Worm (Caenorhabditis elegans): Measurements from ENCODE around the gene cdc-25.2.

DNA sequence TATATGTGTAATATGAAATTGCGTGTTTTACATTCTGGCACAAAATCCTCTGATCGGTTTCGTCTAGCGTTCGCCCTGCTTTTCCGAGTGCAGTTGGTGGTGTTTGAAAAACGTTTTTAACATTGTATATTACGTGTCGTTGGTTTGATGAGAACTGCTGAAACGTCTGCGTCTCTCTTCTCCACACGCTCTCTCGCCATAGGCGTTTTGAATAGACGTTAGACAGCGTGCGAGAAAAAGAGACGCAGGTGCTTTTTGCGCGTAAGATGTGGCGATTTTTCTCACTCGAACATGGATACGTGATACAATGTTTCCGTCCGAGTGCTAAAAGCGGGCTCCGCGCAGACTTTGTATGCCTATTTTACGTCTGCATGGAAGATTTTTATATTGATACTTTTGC, 53.7 kb downstream of the cdc-25.2 start:
- no peak for TF ChIP-seq nhr-76 (tag; optimal IDR thresholded peaks at IDR 0.05)
- TF ChIP-seq ceh-82 (tag; optimal IDR thresholded peaks at IDR 0.05), result no peak
- TF ChIP-seq saeg-2 (GFP tag; IDR thresholded peaks at IDR 0.05), result no peak
- TF ChIP-seq zag-1 (tag; optimal IDR thresholded peaks at IDR 0.05), result no peak
- TF ChIP-seq fos-1 (tag; optimal IDR thresholded peaks at IDR 0.05), result no peak
- TF ChIP-seq aly-2 (tag; optimal IDR thresholded peaks at IDR 0.05), result no peak
- TF ChIP-seq egl-27 (tag; optimal IDR thresholded peaks at IDR 0.05), result no peak
- TF ChIP-seq ZK546.5 (tag; optimal IDR thresholded peaks at IDR 0.05), result no peak
- no peak for TF ChIP-seq lin-13 (GFP tag; optimal IDR thresholded peaks at IDR 0.05)
- no peak for TF ChIP-seq lin-39 (tag; optimal IDR thresholded peaks at IDR 0.05)
- no peak for TF ChIP-seq mxl-3 (GFP tag; optimal IDR thresholded peaks at IDR 0.05)
- TF ChIP-seq mep-1 (tag; optimal IDR thresholded peaks at IDR 0.05), result no peak
- no peak for TF ChIP-seq unc-62 (GFP tag; optimal IDR thresholded peaks at IDR 0.05 in 1 of 2)
- no peak for TF ChIP-seq unc-62 (tag; optimal IDR thresholded peaks at IDR 0.05)
- TF ChIP-seq nhr-48 (tag; optimal IDR thresholded peaks at IDR 0.05), result no peak
